Fruit fly (Drosophila melanogaster): ENCODE data around the gene CG44174.

The CG44174 gene

dm6 chr3R:19310352-19311055 lies 13.0 kb upstream of the CG44174 start (continued):
- no peak for TF ChIP-seq Ets21C (GFP tag; optimal IDR thresholded peaks at IDR 0.05)
- no peak for TF ChIP-seq net (GFP tag; optimal IDR thresholded peaks at IDR 0.05)
- no peak for TF ChIP-seq Hr38 (GFP tag; optimal IDR thresholded peaks at IDR 0.05)
- TF ChIP-seq Met (GFP tag; optimal IDR thresholded peaks at IDR 0.05) = no peak
- TF ChIP-seq Eip93F (GFP tag; optimal IDR thresholded peaks at IDR 0.05) = no peak

dm6 chr3R:19308770-19309503 lies 11.4 kb upstream of the CG44174 start:
- peak in 1 of 2 experiments; percentile 4 for TF ChIP-seq ss (GFP tag; optimal IDR thresholded peaks at IDR 0.05)
- no peak for TF ChIP-seq Ets21C (GFP tag; optimal IDR thresholded peaks at IDR 0.05)
- TF ChIP-seq CG6854 (GFP tag; optimal IDR thresholded peaks at IDR 0.05) = peak; percentile 35

- TF ChIP-seq Eip78C (GFP tag) (peak; percentile 38), dsx (GFP tag; optimal IDR thresholded peaks at IDR 0.05; ENCODE audit: poor library complexity, severe bottlenecking) (no peak), esn (GFP tag; optimal IDR thresholded peaks at IDR 0.05) (no peak), Ets96B (tag; optimal IDR thresholded peaks at IDR 0.05) (no peak), CG4318 (GFP tag; optimal IDR thresholded peaks at IDR 0.05) (no peak), ss (GFP tag; optimal IDR thresholded peaks at IDR 0.05) (peak in 1 of 2 experiments; percentile 69), Met (GFP tag; optimal IDR thresholded peaks at IDR 0.05) (no peak), CG8119 (GFP tag; IDR thresholded peaks at IDR 0.05) (no peak), Hr4 (GFP tag; optimal IDR thresholded peaks at IDR 0.05) (no peak)
These were observed 9.1 kb upstream of the CG44174 start for dm6 chr3R:19306439-19307120.

- TF ChIP-seq CG32006 (GFP tag; optimal IDR thresholded peaks at IDR 0.05) (no peak), OdsH (GFP tag; optimal IDR thresholded peaks at IDR 0.05) (no peak), vri (GFP tag; optimal IDR thresholded peaks at IDR 0.05) (peak; percentile 37), CG16779 (tag; optimal IDR thresholded peaks at IDR 0.05) (no peak), Eip78C (GFP tag) (peak; percentile 69), CG6854 (GFP tag; optimal IDR thresholded peaks at IDR 0.05) (peak; percentile 7), CG3919 (GFP tag; optimal IDR thresholded peaks at IDR 0.05) (no peak)
These were observed 2.4 kb upstream of the CG44174 start for dm6 chr3R:19299742-19300395.

- TF ChIP-seq ss (GFP tag; optimal IDR thresholded peaks at IDR 0.05) = no peak
- peak; percentile 63 for TF ChIP-seq fkh (GFP tag; optimal IDR thresholded peaks at IDR 0.05)
These were observed 707 bp upstream of the CG44174 start for dm6 chr3R:19298202-19298601.

- TF ChIP-seq CG6854 (GFP tag; optimal IDR thresholded peaks at IDR 0.05) (peak; percentile 57), Eip93F (GFP tag; optimal IDR thresholded peaks at IDR 0.05) (no peak)
These were observed 3.6 kb downstream of the CG44174 start for dm6 chr3R:19293873-19294272.

dm6 chr3R:19292971-19293370 lies 4.5 kb downstream of the CG44174 start:
- TF ChIP-seq Ets21C (GFP tag; optimal IDR thresholded peaks at IDR 0.05) = no peak
- no peak for TF ChIP-seq CG8632 (GFP tag; optimal IDR thresholded peaks at IDR 0.05)
- TF ChIP-seq fd59A (GFP tag; optimal IDR thresholded peaks at IDR 0.05) = no peak
- TF ChIP-seq CG11294 (GFP tag; IDR thresholded peaks at IDR 0.05) = no peak
- TF ChIP-seq acj6 (GFP tag; optimal IDR thresholded peaks at IDR 0.05) = no peak
- TF ChIP-seq CG34406 (GFP tag; optimal IDR thresholded peaks at IDR 0.05) = no peak
- no peak for TF ChIP-seq CG7368 (GFP tag; optimal IDR thresholded peaks at IDR 0.05)
- no peak for TF ChIP-seq CG10631 (GFP tag; optimal IDR thresholded peaks at IDR 0.05)
- no peak for TF ChIP-seq CG10669 (GFP tag; optimal IDR thresholded peaks at IDR 0.05)
- TF ChIP-seq CG15336 (GFP tag; IDR thresholded peaks at IDR 0.05) = no peak
- TF ChIP-seq topi (GFP tag; optimal IDR thresholded peaks at IDR 0.05) = no peak

Measured in whole organism, prepupa.